Fruit fly (Drosophila melanogaster) whole organism, embryonic: ENCODE results near the gene Mec2.

Experiments
- ATbp ChIP-seq: fragments of 200-800 bp; sonication (Bioruptor generic); optimal IDR thresholded peaks from 2 replicates; lab custom pipeline; 2017; ENCODE audit warnings: missing biosample characterization, mild to moderate bottlenecking, missing genetic modification characterization, missing genetic modification reagents
- CG10654 ChIP-seq: fragments of 200-800 bp; sonication (Bioruptor generic); optimal IDR thresholded peaks from 2 replicates; lab custom pipeline; 2016; ENCODE audit warnings: missing biosample characterization, missing genetic modification characterization
- CG12391 ChIP-seq: fragments of 200-800 bp; sonication (Bioruptor generic); optimal IDR thresholded peaks from 3 replicates; lab custom pipeline; 2018; ENCODE audit warnings: missing biosample characterization, mild to moderate bottlenecking, missing genetic modification characterization, moderate library complexity
- CG12659 ChIP-seq: fragments of 200-800 bp; sonication (Bioruptor generic); optimal IDR thresholded peaks from 3 replicates; lab custom pipeline; 2017; ENCODE audit warnings: mild to moderate bottlenecking, missing biosample characterization, missing genetic modification reagents, missing genetic modification characterization
- CG12744 ChIP-seq: fragments of 200-800 bp; sonication (Bioruptor generic); optimal IDR thresholded peaks from 2 replicates; lab custom pipeline; 2016; ENCODE audit warnings: missing biosample characterization, missing genetic modification characterization
- CG16813 ChIP-seq: fragments of 200-800 bp; sonication (Bioruptor generic); IDR thresholded peaks from 3 replicates; pipeline ENCODE4 v1.3.6; 2022; ENCODE audit warnings: missing biosample characterization, missing genetic modification characterization; ENCODE audit not compliant: partially characterized antibody
- CG16863 ChIP-seq: fragments of 200-800 bp; sonication (Bioruptor generic); optimal IDR thresholded peaks from 3 replicates; lab custom pipeline; 2016; ENCODE audit warnings: missing biosample characterization, missing genetic modification characterization
- CG17829 ChIP-seq: fragments of 200-800 bp; optimal IDR thresholded peaks from 2 replicates; lab custom pipeline; 2019; ENCODE audit warnings: missing biosample characterization, mild to moderate bottlenecking, missing genetic modification characterization, moderate library complexity
- CG18619 ChIP-seq: fragments of 200-800 bp; sonication (Bioruptor generic); optimal IDR thresholded peaks from 3 replicates; lab custom pipeline; 2017; ENCODE audit warnings: missing biosample characterization, mild to moderate bottlenecking, missing genetic modification characterization
- CG18764 ChIP-seq: fragments of 200-800 bp; sonication (Bioruptor generic); optimal IDR thresholded peaks from 3 replicates; lab custom pipeline; 2016; ENCODE audit warnings: missing biosample characterization, missing genetic modification characterization
- CG2889 ChIP-seq: fragments of 200-800 bp; sonication (Bioruptor generic); IDR thresholded peaks from 3 replicates; pipeline ENCODE4 v1.3.6; 2022; ENCODE audit warnings: missing biosample characterization, missing genetic modification characterization
- CG31388 ChIP-seq: fragments of 200-800 bp; sonication (Bioruptor generic); optimal IDR thresholded peaks from 2 replicates; lab custom pipeline; 2016; ENCODE audit warnings: missing biosample characterization, missing genetic modification characterization
- CG3163 ChIP-seq: fragments of 200-800 bp; sonication (Bioruptor generic); optimal IDR thresholded peaks from 3 replicates; lab custom pipeline; 2016; ENCODE audit warnings: missing biosample characterization, missing genetic modification characterization
- CG3995 ChIP-seq: fragments of 200-800 bp; sonication (Bioruptor generic); optimal IDR thresholded peaks from 3 replicates; lab custom pipeline; 2016; ENCODE audit warnings: missing biosample characterization, missing genetic modification characterization
- CG4328 ChIP-seq: fragments of 200-800 bp; sonication (Bioruptor generic); optimal IDR thresholded peaks from 3 replicates; lab custom pipeline; 2017; ENCODE audit warnings: missing biosample characterization, missing genetic modification reagents, missing genetic modification characterization
- CG4820 ChIP-seq: fragments of 200-800 bp; sonication (Bioruptor generic); optimal IDR thresholded peaks from 3 replicates; lab custom pipeline; 2016; ENCODE audit warnings: missing biosample characterization, missing genetic modification characterization
- CG6175 ChIP-seq: fragments of 200-800 bp; sonication (Bioruptor generic); IDR thresholded peaks from 3 replicates; pipeline ENCODE4 v1.3.6; 2022; ENCODE audit warnings: missing biosample characterization, missing genetic modification characterization
- CG6689 ChIP-seq: fragments of 200-800 bp; sonication (Bioruptor generic); IDR thresholded peaks from 2 replicates; pipeline ENCODE4 v1.3.6; 2022; ENCODE audit warnings: missing biosample characterization, missing genetic modification characterization
- CG7357 ChIP-seq: fragments of 200-800 bp; sonication (Bioruptor generic); IDR thresholded peaks from 3 replicates; pipeline ENCODE4 v1.3.6; 2022; ENCODE audit warnings: missing biosample characterization, missing genetic modification characterization
- CG7556 ChIP-seq: fragments of 200-800 bp; sonication (Bioruptor generic); optimal IDR thresholded peaks from 2 replicates; lab custom pipeline; 2017; ENCODE audit warnings: missing biosample characterization, mild to moderate bottlenecking, missing genetic modification characterization
- Deaf1 ChIP-seq: fragments of 200-800 bp; optimal IDR thresholded peaks from 3 replicates; lab custom pipeline; 2019; ENCODE audit warnings: missing biosample characterization, mild to moderate bottlenecking, missing genetic modification characterization, moderate library complexity
- Drgx ChIP-seq: fragments of 200-800 bp; sonication (Bioruptor generic); IDR thresholded peaks from 2 replicates; pipeline ENCODE4 v1.3.6; 2022; ENCODE audit warnings: missing biosample characterization, missing genetic modification characterization
- Ets65A ChIP-seq: fragments of 200-800 bp; sonication (Bioruptor generic); peaks from one replicate; lab custom pipeline; 2016; ENCODE audit warnings: missing biosample characterization, missing genetic modification characterization
- HLH4C ChIP-seq: fragments of 200-800 bp; sonication (Bioruptor generic); IDR thresholded peaks from 3 replicates; pipeline ENCODE4 v1.3.6; 2022; ENCODE audit warnings: missing biosample characterization, missing genetic modification characterization; ENCODE audit not compliant: partially characterized antibody
- HmgZ ChIP-seq: fragments of 200-800 bp; sonication (Bioruptor generic); optimal IDR thresholded peaks from 2 replicates; lab custom pipeline; 2018; ENCODE audit warnings: missing biosample characterization, mild to moderate bottlenecking, missing genetic modification characterization
- Hmr ChIP-seq: fragments of 200-800 bp; sonication (Bioruptor generic); optimal IDR thresholded peaks from 3 replicates; lab custom pipeline; 2017; ENCODE audit warnings: mild to moderate bottlenecking, missing biosample characterization, missing genetic modification reagents, missing genetic modification characterization
- MBD-R2 ChIP-seq: fragments of 200-800 bp; sonication (Bioruptor generic); IDR thresholded peaks from 2 replicates; pipeline ENCODE4 v1.3.6; 2022; ENCODE audit warnings: missing biosample characterization, missing genetic modification characterization
- Meics ChIP-seq: fragments of 200-800 bp; sonication (Bioruptor generic); optimal IDR thresholded peaks from 2 replicates; lab custom pipeline; 2017; ENCODE audit warnings: missing biosample characterization, mild to moderate bottlenecking, missing genetic modification characterization
- Sox102F ChIP-seq: fragments of 200-800 bp; sonication (Bioruptor generic); optimal IDR thresholded peaks from 2 replicates; lab custom pipeline; 2018; ENCODE audit warnings: missing biosample characterization, mild to moderate bottlenecking, missing genetic modification characterization, moderate library complexity
- YL-1 ChIP-seq: fragments of 200-800 bp; sonication (Bioruptor generic); optimal IDR thresholded peaks from 3 replicates; lab custom pipeline; 2017; ENCODE audit warnings: missing biosample characterization, mild to moderate bottlenecking, missing genetic modification characterization
- ara ChIP-seq: fragments of 200-800 bp; sonication (Bioruptor generic); IDR thresholded peaks from 2 replicates; pipeline ENCODE4 v1.3.6; 2022; ENCODE audit warnings: missing biosample characterization, missing genetic modification characterization
- bab2 ChIP-seq: fragments of 200-800 bp; sonication (Bioruptor generic); optimal IDR thresholded peaks from 2 replicates; lab custom pipeline; 2016; ENCODE audit warnings: missing biosample characterization, missing genetic modification characterization
- exex ChIP-seq: fragments of 200-800 bp; sonication (Bioruptor generic); optimal IDR thresholded peaks from 4 replicates; lab custom pipeline; 2018; ENCODE audit warnings: missing biosample characterization, mild to moderate bottlenecking, missing genetic modification characterization, moderate library complexity
- fd102C ChIP-seq: fragments of 200-800 bp; sonication (Bioruptor generic); optimal IDR thresholded peaks from 2 replicates; lab custom pipeline; 2018; ENCODE audit warnings: missing biosample characterization, mild to moderate bottlenecking, missing genetic modification characterization, moderate library complexity
- gem ChIP-seq: fragments of 200-800 bp; sonication (Bioruptor generic); optimal IDR thresholded peaks from 2 replicates; lab custom pipeline; 2019; ENCODE audit warnings: missing biosample characterization, mild to moderate bottlenecking, missing genetic modification characterization, moderate library complexity
- maf-S ChIP-seq: fragments of 200-800 bp; sonication (Bioruptor generic); optimal IDR thresholded peaks from 2 replicates; lab custom pipeline; 2016; ENCODE audit warnings: missing biosample characterization, missing genetic modification characterization
- nmo ChIP-seq: fragments of 200-800 bp; sonication (Bioruptor generic); optimal IDR thresholded peaks from 2 replicates; lab custom pipeline; 2018; ENCODE audit warnings: missing biosample characterization, mild to moderate bottlenecking, missing genetic modification characterization, moderate library complexity
- otp ChIP-seq: fragments of 200-800 bp; sonication (Bioruptor generic); IDR thresholded peaks from 3 replicates; pipeline ENCODE4, ENCODE4 v1.3.6; 2022; ENCODE audit warnings: missing biosample characterization, missing genetic modification characterization
- prd ChIP-seq, 3 experiments: fragments of >200 bp in 2 of 3; fragments of 200-800 bp in 1 of 3; sonication (Bioruptor generic) in 1 of 3; optimal IDR thresholded peaks in 2 of 3; IDR thresholded peaks in 1 of 3; 2 replicates in 2 of 3; 3 replicates in 1 of 3; pipeline versions ENCODE4 v1.3.6 to Lab custom; 2017 to 2022; ENCODE audit warnings: missing biosample characterization in 1 of 3, missing genetic modification characterization in 1 of 3
- ranshi ChIP-seq: fragments of 200-800 bp; sonication (Bioruptor generic); IDR thresholded peaks from 2 replicates; pipeline ENCODE4 v1.3.6; 2022; ENCODE audit warnings: missing biosample characterization, missing genetic modification characterization
- seq ChIP-seq: fragments of 200-800 bp; sonication (Bioruptor generic); IDR thresholded peaks from 2 replicates; pipeline ENCODE4 v1.3.6; 2022; ENCODE audit warnings: missing biosample characterization, missing genetic modification characterization
- slbo ChIP-seq: fragments of 200-800 bp; sonication (Bioruptor generic); IDR thresholded peaks from 2 replicates; pipeline ENCODE4 v1.3.6; 2022; ENCODE audit warnings: missing biosample characterization, missing genetic modification characterization
- slp2 ChIP-seq: fragments of 200-800 bp; sonication (Bioruptor generic); optimal IDR thresholded peaks from 2 replicates; lab custom pipeline; 2016; ENCODE audit warnings: missing biosample characterization, missing genetic modification characterization
- sug ChIP-seq: fragments of 200-800 bp; optimal IDR thresholded peaks from 2 replicates; lab custom pipeline; 2019; ENCODE audit warnings: missing biosample characterization, mild to moderate bottlenecking, missing genetic modification characterization, moderate library complexity
- toy ChIP-seq: fragments of 200-800 bp; sonication (Bioruptor generic); IDR thresholded peaks from 2 replicates; pipeline ENCODE4 v1.3.6; 2022; ENCODE audit warnings: missing biosample characterization, missing genetic modification characterization
- vnd ChIP-seq: fragments of 200-800 bp; sonication (Bioruptor generic); IDR thresholded peaks from 3 replicates; pipeline ENCODE4 v1.3.6; 2022; ENCODE audit warnings: missing biosample characterization, missing genetic modification characterization; ENCODE audit not compliant: partially characterized antibody
- wdn ChIP-seq: fragments of 200-800 bp; sonication (Bioruptor generic); IDR thresholded peaks from 2 replicates; pipeline ENCODE4 v1.3.6; 2022; ENCODE audit warnings: missing biosample characterization, missing genetic modification characterization

The Mec2 gene

dm6 chrX:19164726-19165125, 23.1 kb upstream of the Mec2 start (continued):
- TF ChIP-seq CG12744 (GFP tag; lab: Kevin White, UChicago) (no peak), HmgZ (tag; lab: Kevin White, UChicago) (no peak), vnd (no peak), CG6689 (GFP tag; lab: Robert Waterston, UW) (no peak; the same call in 1 of the 2 replicates)
- TF ChIP-seq, all 482 proteins: peak for 91

DNA sequence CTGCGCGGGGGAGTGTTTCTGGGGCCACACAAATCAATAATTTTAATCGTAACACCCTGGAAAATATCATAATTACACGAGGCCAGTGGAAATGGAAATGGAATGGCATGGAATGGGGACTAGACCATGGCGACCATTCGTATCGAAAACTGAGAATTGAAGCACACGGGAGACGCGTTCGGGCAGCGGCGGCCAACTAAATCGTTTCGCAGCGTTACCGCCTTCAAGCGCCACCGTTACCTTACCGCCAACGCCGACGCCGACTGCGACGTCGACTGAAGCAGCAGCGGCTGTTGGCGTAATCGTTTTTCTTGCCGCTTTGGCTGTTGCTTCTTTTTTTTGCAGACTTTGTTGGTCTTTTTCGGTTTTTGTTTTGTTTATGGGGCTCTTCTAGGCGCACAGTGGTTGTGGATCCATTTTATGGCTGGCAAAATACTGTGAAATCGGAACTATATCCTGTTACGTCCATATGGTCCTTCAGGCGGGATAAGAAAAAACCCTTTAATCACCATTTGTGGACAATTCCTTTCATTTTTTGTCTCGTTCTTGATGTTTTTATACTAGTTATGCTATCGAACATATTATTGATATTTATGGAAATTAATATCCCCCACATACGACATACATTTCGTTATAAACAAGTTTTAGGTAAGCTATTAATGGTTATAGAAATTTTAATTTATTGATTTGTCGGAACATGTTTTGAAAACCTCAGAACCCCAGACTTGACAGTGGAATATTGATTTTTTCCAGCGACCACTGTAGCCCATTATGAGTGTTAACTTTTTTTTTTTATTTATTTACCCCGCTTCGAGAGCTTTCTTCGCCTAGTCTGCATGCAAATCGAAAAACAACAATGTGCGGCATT, 22.5 kb upstream of the Mec2 start:
- peak; percentile 40 for TF ChIP-seq CG18619 (GFP tag; lab: Kevin White, UChicago)
- TF ChIP-seq fd102C (GFP tag; lab: Kevin White, UChicago) = no peak
- no peak for TF ChIP-seq wdn (GFP tag; lab: Robert Waterston, UW)
- no peak for TF ChIP-seq ranshi (GFP tag; lab: Robert Waterston, UW)
- TF ChIP-seq Drgx (GFP tag; lab: Robert Waterston, UW) = peak; percentile 43
- TF ChIP-seq toy (GFP tag; lab: Robert Waterston, UW) = no peak
- no peak for TF ChIP-seq YL-1 (GFP tag; lab: Kevin White, UChicago)
- no peak for TF ChIP-seq otp (GFP tag; lab: Robert Waterston, UW)
- no peak for TF ChIP-seq CG4328
- peak; percentile 78 for TF ChIP-seq exex (tag; lab: Kevin White, UChicago)
- TF ChIP-seq ATbp (GFP tag; lab: Kevin White, UChicago) = peak; percentile 19
- no peak for TF ChIP-seq prd (optimal IDR thresholded peaks at IDR 0.05; lab: Kevin White, UChicago)
- TF ChIP-seq prd (GFP tag; IDR thresholded peaks at IDR 0.05; lab: Robert Waterston, UW) = peak; percentile 46; the same call in 2 of the 3 replicates
- peak; percentile 32 for TF ChIP-seq Sox102F (GFP tag; lab: Kevin White, UChicago)
- TF ChIP-seq sug (tag; lab: Kevin White, UChicago) = peak; percentile 94
- TF ChIP-seq slbo (GFP tag; lab: Robert Waterston, UW) = peak; percentile 39
- no peak for TF ChIP-seq CG4820 (GFP tag; lab: Kevin White, UChicago)
- peak; percentile 43 for TF ChIP-seq Deaf1 (tag; lab: Kevin White, UChicago)
- TF ChIP-seq CG3163 = no peak
- no peak for TF ChIP-seq CG16863
- no peak for TF ChIP-seq CG2889 (GFP tag; lab: Robert Waterston, UW)
- no peak for TF ChIP-seq MBD-R2 (GFP tag; lab: Robert Waterston, UW)
- peak; percentile 33 for TF ChIP-seq CG7556 (GFP tag; lab: Kevin White, UChicago)
- TF ChIP-seq CG6175 (GFP tag; lab: Robert Waterston, UW) = no peak
- no peak for TF ChIP-seq maf-S (GFP tag; lab: Kevin White, UChicago)
- no peak for TF ChIP-seq CG12659 (GFP tag; lab: Kevin White, UChicago)
- no peak for TF ChIP-seq HLH4C (GFP tag; lab: Robert Waterston, UW)
- TF ChIP-seq seq (GFP tag; lab: Robert Waterston, UW) = peak; percentile 31; the same call in 1 of the 2 replicates
- no peak for TF ChIP-seq CG10654 (GFP tag; lab: Kevin White, UChicago)
- peak; percentile 40 for TF ChIP-seq Meics (GFP tag; lab: Kevin White, UChicago)
- TF ChIP-seq ara = 0 out of 2 replicates have a peak, but pooled peaks have one; percentile 12
- TF ChIP-seq nmo (GFP tag; lab: Kevin White, UChicago) = peak; percentile 19
- TF ChIP-seq CG12391 = peak; percentile 18
- TF ChIP-seq gem (tag; lab: Kevin White, UChicago) = peak; percentile 37
- TF ChIP-seq CG17829 (tag; lab: Kevin White, UChicago) = no peak
- TF ChIP-seq CG31388 (GFP tag; lab: Kevin White, UChicago) = no peak
- no peak for TF ChIP-seq CG7357 (GFP tag; lab: Robert Waterston, UW)
- TF ChIP-seq CG3995 (GFP tag; lab: Kevin White, UChicago) = no peak
- TF ChIP-seq bab2 (GFP tag; lab: Kevin White, UChicago) = no peak
- TF ChIP-seq CG16813 (GFP tag; lab: Robert Waterston, UW) = no peak
- peak; percentile 75 for TF ChIP-seq Ets65A
- TF ChIP-seq CG18764 (GFP tag; lab: Kevin White, UChicago) = no peak
- no peak for TF ChIP-seq slp2 (GFP tag; lab: Kevin White, UChicago)
- TF ChIP-seq Hmr (GFP tag; lab: Kevin White, UChicago) = peak; percentile 20
